Fruit fly (Drosophila melanogaster) whole organism, pupa: ENCODE data around the gene disp.

Experiments used
- CG32121 ChIP-seq: fragments of 200-800 bp; sonication (Bioruptor generic); IDR thresholded peaks from 2 replicates; pipeline ENCODE4 v1.3.6; 2022; ENCODE audit warnings: missing biosample characterization, missing genetic modification characterization
- CG34367 ChIP-seq: fragments of 200-800 bp; sonication (Bioruptor generic); optimal IDR thresholded peaks from 2 replicates; lab custom pipeline; 2018; ENCODE audit warnings: missing biosample characterization, mild to moderate bottlenecking, missing genetic modification characterization
- CG9948 ChIP-seq: fragments of 200-800 bp; sonication (Bioruptor generic); optimal IDR thresholded peaks from 2 replicates; lab custom pipeline; 2018; ENCODE audit warnings: missing biosample characterization, mild to moderate bottlenecking, missing genetic modification characterization, moderate library complexity
- Pif1A ChIP-seq: fragments of 200-800 bp; sonication (Bioruptor generic); optimal IDR thresholded peaks from 3 replicates; lab custom pipeline; 2016; ENCODE audit warnings: missing biosample characterization, missing genetic modification characterization
- Pif1B ChIP-seq: fragments of 200-800 bp; sonication (Bioruptor generic); optimal IDR thresholded peaks from 3 replicates; lab custom pipeline; 2016; ENCODE audit warnings: missing biosample characterization, missing genetic modification characterization
- fd96Ca ChIP-seq: fragments of 200-800 bp; sonication (Bioruptor generic); IDR thresholded peaks from 3 replicates; pipeline ENCODE4 v1.3.6; 2022; ENCODE audit warnings: missing biosample characterization, missing genetic modification characterization

DNA sequence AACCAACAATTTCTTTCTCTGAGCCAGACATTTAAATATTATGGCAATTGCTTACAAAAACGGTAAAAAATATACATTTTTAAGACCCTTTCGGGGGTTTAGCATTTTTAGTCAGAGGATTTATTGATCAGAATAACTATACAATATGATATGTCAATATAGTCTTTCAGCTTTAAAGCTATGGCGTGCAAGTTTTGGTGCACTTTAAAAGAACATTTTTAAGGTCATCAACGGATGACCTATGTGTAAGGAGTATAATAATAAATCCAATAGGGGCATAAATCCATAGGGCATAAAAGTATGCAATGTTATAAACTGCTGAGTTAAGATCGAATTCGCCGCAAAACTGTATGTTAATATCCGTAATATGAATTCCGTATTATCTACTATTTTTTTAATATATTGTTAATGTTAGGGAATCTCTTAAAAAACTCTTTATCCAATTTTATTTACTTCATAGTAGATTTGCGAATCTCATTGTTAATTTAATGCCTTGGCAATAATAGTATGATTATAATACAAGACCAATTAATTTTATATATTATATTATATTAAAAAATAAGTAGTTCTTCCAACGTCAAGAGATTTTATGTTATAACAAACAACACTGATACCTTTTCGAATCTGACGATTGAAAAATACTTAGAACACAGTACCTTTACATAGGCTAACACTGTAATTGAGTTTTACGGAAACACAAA lies 9.4 kb downstream of the disp start, which contains the start of gene CG14676:
- no peak for TF ChIP-seq CG9948 (tag; lab: Kevin White, UChicago)
- TF ChIP-seq Pif1B (GFP tag; lab: Kevin White, UChicago): no peak
- TF ChIP-seq fd96Ca (GFP tag; lab: Robert Waterston, UW): no peak
- TF ChIP-seq CG34367 (tag; lab: Kevin White, UChicago): no peak
- TF ChIP-seq Pif1A (GFP tag; lab: Kevin White, UChicago): no peak
- TF ChIP-seq CG32121 (GFP tag; lab: Robert Waterston, UW): no peak
